Fruit fly (Drosophila melanogaster) whole organism, embryonic: ENCODE measurements around the gene CG9166.

Source experiments
- Asciz ChIP-seq: fragments of 200-800 bp; sonication (Bioruptor generic); optimal IDR thresholded peaks from 2 replicates; lab custom pipeline; 2017; ENCODE audit warnings: missing biosample characterization, mild to moderate bottlenecking, missing genetic modification characterization, missing genetic modification reagents
- Bteb2 ChIP-seq: fragments of 200-800 bp; sonication (Bioruptor generic); optimal IDR thresholded peaks from 2 replicates; lab custom pipeline; 2016; ENCODE audit warnings: missing biosample characterization, missing genetic modification characterization
- CG10209 ChIP-seq: fragments of 200-800 bp; sonication (Bioruptor generic); optimal IDR thresholded peaks from 3 replicates; lab custom pipeline; 2017; ENCODE audit warnings: missing biosample characterization, mild to moderate bottlenecking, missing genetic modification characterization, missing genetic modification reagents
- CG10366 ChIP-seq: fragments of 200-800 bp; sonication (Bioruptor generic); IDR thresholded peaks from 2 replicates; pipeline ENCODE4 v1.3.6; 2022; ENCODE audit warnings: missing biosample characterization, missing genetic modification characterization
- CG10543 ChIP-seq: fragments of 200-800 bp; sonication (Bioruptor generic); optimal IDR thresholded peaks from 3 replicates; lab custom pipeline; 2017; ENCODE audit warnings: missing biosample characterization, mild to moderate bottlenecking, missing genetic modification characterization, moderate library complexity
- CG11093 ChIP-seq: fragments of 200-800 bp; sonication (Bioruptor generic); IDR thresholded peaks from 3 replicates; pipeline ENCODE4 v1.3.6; 2022; ENCODE audit warnings: missing biosample characterization, missing genetic modification characterization
- CG12299 ChIP-seq: fragments of 200-800 bp; sonication (Bioruptor generic); optimal IDR thresholded peaks from 2 replicates; lab custom pipeline; 2018; ENCODE audit warnings: missing biosample characterization, mild to moderate bottlenecking, missing genetic modification characterization
- CG12942 ChIP-seq: fragments of 200-800 bp; sonication (Bioruptor generic); optimal IDR thresholded peaks from 3 replicates; lab custom pipeline; 2016; ENCODE audit warnings: missing biosample characterization, missing genetic modification characterization
- CG15514 ChIP-seq: fragments of 200-800 bp; sonication (Bioruptor generic); optimal IDR thresholded peaks from 3 replicates; lab custom pipeline; 2017; ENCODE audit warnings: missing biosample characterization, missing genetic modification characterization, mild to moderate bottlenecking, moderate library complexity, missing genetic modification reagents
- CG15696 ChIP-seq: fragments of 200-800 bp; sonication (Bioruptor generic); optimal IDR thresholded peaks from 2 replicates; lab custom pipeline; 2019; ENCODE audit warnings: missing biosample characterization, mild to moderate bottlenecking, missing genetic modification characterization, moderate library complexity
- CG1602 ChIP-seq: fragments of 200-800 bp; sonication (Bioruptor generic); optimal IDR thresholded peaks from 3 replicates; lab custom pipeline; 2016; ENCODE audit warnings: missing biosample characterization, missing genetic modification characterization
- CG32767 ChIP-seq: fragments of 200-800 bp; sonication (Bioruptor generic); IDR thresholded peaks from 2 replicates; pipeline ENCODE4 v1.3.6; 2022; ENCODE audit warnings: missing biosample characterization, missing genetic modification characterization
- CG34376 ChIP-seq: fragments of 200-800 bp; sonication (Bioruptor generic); optimal IDR thresholded peaks from 2 replicates; lab custom pipeline; 2018; ENCODE audit warnings: missing biosample characterization, mild to moderate bottlenecking, missing genetic modification characterization
- CG3838 ChIP-seq: fragments of 200-800 bp; sonication (Bioruptor generic); optimal IDR thresholded peaks from 3 replicates; lab custom pipeline; 2016; ENCODE audit warnings: missing biosample characterization, missing genetic modification characterization
- CG42726 ChIP-seq: fragments of 200-800 bp; sonication (Bioruptor generic); IDR thresholded peaks from 2 replicates; pipeline ENCODE4 v1.3.6; 2022; ENCODE audit warnings: missing biosample characterization, missing genetic modification characterization; ENCODE audit not compliant: partially characterized antibody
- CG4707 ChIP-seq: fragments of 200-800 bp; sonication (Bioruptor generic); optimal IDR thresholded peaks from 2 replicates; lab custom pipeline; 2018; ENCODE audit warnings: missing biosample characterization, mild to moderate bottlenecking, missing genetic modification characterization, moderate library complexity
- CG5245 ChIP-seq: fragments of 200-800 bp; sonication (Bioruptor generic); optimal IDR thresholded peaks from 3 replicates; lab custom pipeline; 2016; ENCODE audit warnings: missing biosample characterization, missing genetic modification characterization
- CG9437 ChIP-seq: fragments of 200-800 bp; sonication (Bioruptor generic); optimal IDR thresholded peaks from 2 replicates; lab custom pipeline; 2018; ENCODE audit warnings: missing biosample characterization, mild to moderate bottlenecking, missing genetic modification characterization
- CrebB ChIP-seq: fragments of 200-800 bp; sonication (Bioruptor generic); optimal IDR thresholded peaks from 3 replicates; lab custom pipeline; 2018; ENCODE audit warnings: missing biosample characterization, mild to moderate bottlenecking, missing genetic modification characterization
- Dip2 ChIP-seq: fragments of 200-800 bp; sonication (Bioruptor generic); IDR thresholded peaks from 2 replicates; pipeline ENCODE4 v1.3.6; 2022; ENCODE audit warnings: missing biosample characterization, missing genetic modification characterization
- ERR ChIP-seq: fragments of 200-800 bp; sonication (Bioruptor generic); optimal IDR thresholded peaks from 2 replicates; lab custom pipeline; 2016; ENCODE audit warnings: missing biosample characterization, missing genetic modification characterization
- Fer1 ChIP-seq: fragments of 200-800 bp; sonication (Bioruptor generic); optimal IDR thresholded peaks from 2 replicates; lab custom pipeline; 2017; ENCODE audit warnings: missing biosample characterization, mild to moderate bottlenecking, missing genetic modification characterization
- HLH4C ChIP-seq: fragments of 200-800 bp; sonication (Bioruptor generic); IDR thresholded peaks from 3 replicates; pipeline ENCODE4 v1.3.6; 2022; ENCODE audit warnings: missing biosample characterization, missing genetic modification characterization; ENCODE audit not compliant: partially characterized antibody
- HLHmδ ChIP-seq: fragments of 200-800 bp; sonication (Bioruptor generic); optimal IDR thresholded peaks from 2 replicates; lab custom pipeline; 2018; ENCODE audit warnings: missing biosample characterization, mild to moderate bottlenecking, missing genetic modification characterization, moderate library complexity
- Hr78 ChIP-seq, 2 experiments: fragments of 200-800 bp in 1 of 2; fragments of >200 bp in 1 of 2; sonication (Bioruptor generic) in 1 of 2; optimal IDR thresholded peaks; 2 replicates each; lab custom pipeline; 2017 to 2019; ENCODE audit warnings: missing biosample characterization in 2 of 2, missing genetic modification characterization in 2 of 2, mild to moderate bottlenecking in 1 of 2, moderate library complexity in 1 of 2
- Kr ChIP-seq: fragments of 200-800 bp; sonication (Bioruptor generic); optimal IDR thresholded peaks from 2 replicates; lab custom pipeline; 2017; ENCODE audit warnings: missing biosample characterization, mild to moderate bottlenecking, missing genetic modification characterization
- Nf-YB ChIP-seq: fragments of 200-800 bp; sonication (Bioruptor generic); optimal IDR thresholded peaks from 3 replicates; lab custom pipeline; 2019; ENCODE audit warnings: missing biosample characterization, mild to moderate bottlenecking, missing genetic modification characterization, moderate library complexity
- Optix ChIP-seq: fragments of 200-800 bp; sonication (Bioruptor generic); IDR thresholded peaks from 3 replicates; pipeline ENCODE4 v1.3.6; 2022; ENCODE audit warnings: missing biosample characterization, missing genetic modification characterization
- Sox102F ChIP-seq: fragments of 200-800 bp; sonication (Bioruptor generic); optimal IDR thresholded peaks from 2 replicates; lab custom pipeline; 2018; ENCODE audit warnings: missing biosample characterization, mild to moderate bottlenecking, missing genetic modification characterization, moderate library complexity
- Usf ChIP-seq: fragments of 200-800 bp; sonication (Bioruptor generic); optimal IDR thresholded peaks from 2 replicates; lab custom pipeline; 2017; ENCODE audit warnings: missing genotype, missing biosample characterization, missing genetic modification characterization
- ac ChIP-seq: fragments of 200-800 bp; sonication (Bioruptor generic); optimal IDR thresholded peaks from 3 replicates; lab custom pipeline; 2017; ENCODE audit warnings: missing biosample characterization, mild to moderate bottlenecking, missing genetic modification characterization
- btn ChIP-seq: fragments of 200-800 bp; sonication (Bioruptor generic); optimal IDR thresholded peaks from 2 replicates; lab custom pipeline; 2016; ENCODE audit warnings: missing biosample characterization, missing genetic modification characterization
- cas ChIP-seq: fragments of 200-800 bp; sonication (Bioruptor generic); IDR thresholded peaks from 2 replicates; pipeline ENCODE4 v1.3.6; 2022; ENCODE audit warnings: missing biosample characterization, missing genetic modification characterization
- da ChIP-seq: fragments of 200-800 bp; sonication (Bioruptor generic); optimal IDR thresholded peaks from 2 replicates; lab custom pipeline; 2016; ENCODE audit warnings: missing biosample characterization, missing genetic modification characterization
- dimm ChIP-seq: fragments of 200-800 bp; sonication (Bioruptor generic); IDR thresholded peaks from 2 replicates; pipeline ENCODE4 v1.3.6; 2022; ENCODE audit warnings: missing biosample characterization, missing genetic modification characterization
- en ChIP-seq: fragments of 200-800 bp; sonication (Bioruptor generic); optimal IDR thresholded peaks from 2 replicates; lab custom pipeline; 2016; ENCODE audit warnings: missing biosample characterization, missing genetic modification characterization
- fd96Cb ChIP-seq: fragments of 200-800 bp; sonication (Bioruptor generic); optimal IDR thresholded peaks from 2 replicates; lab custom pipeline; 2018; ENCODE audit warnings: missing biosample characterization, mild to moderate bottlenecking, missing genetic modification characterization, moderate library complexity
- gem ChIP-seq: fragments of 200-800 bp; sonication (Bioruptor generic); optimal IDR thresholded peaks from 2 replicates; lab custom pipeline; 2019; ENCODE audit warnings: missing biosample characterization, mild to moderate bottlenecking, missing genetic modification characterization, moderate library complexity
- hkb ChIP-seq, 2 experiments: fragments of 200-800 bp in 1 of 2; fragments of >200 bp in 1 of 2; sonication (Bioruptor generic) in 1 of 2; IDR thresholded peaks in 1 of 2; optimal IDR thresholded peaks in 1 of 2; 2 replicates each; pipeline versions ENCODE4 v1.3.6 to Lab custom; 2017 to 2022; ENCODE audit warnings: missing biosample characterization in 1 of 2, missing genetic modification characterization in 1 of 2
- inv ChIP-seq: fragments of 200-800 bp; sonication (Bioruptor generic); IDR thresholded peaks from 2 replicates; pipeline ENCODE4 v1.3.6; 2022; ENCODE audit warnings: missing biosample characterization, missing genetic modification characterization; ENCODE audit not compliant: partially characterized antibody
- kni ChIP-seq: fragments of 200-800 bp; sonication (Bioruptor generic); optimal IDR thresholded peaks from 3 replicates; lab custom pipeline; 2017; ENCODE audit warnings: mild to moderate bottlenecking, missing biosample characterization, missing genetic modification reagents, missing genetic modification characterization
- maf-S ChIP-seq: fragments of 200-800 bp; sonication (Bioruptor generic); optimal IDR thresholded peaks from 2 replicates; lab custom pipeline; 2016; ENCODE audit warnings: missing biosample characterization, missing genetic modification characterization
- nom ChIP-seq: fragments of 200-800 bp; sonication (Bioruptor generic); optimal IDR thresholded peaks from 2 replicates; lab custom pipeline; 2017; ENCODE audit warnings: missing biosample characterization, missing genetic modification characterization, mild to moderate bottlenecking, moderate library complexity, missing genetic modification reagents
- p53 ChIP-seq: fragments of 200-800 bp; sonication (Bioruptor generic); optimal IDR thresholded peaks from 2 replicates; lab custom pipeline; 2016; ENCODE audit warnings: missing biosample characterization, missing genetic modification characterization
- pfk ChIP-seq: fragments of 200-800 bp; sonication (Bioruptor generic); optimal IDR thresholded peaks from 2 replicates; lab custom pipeline; 2018; ENCODE audit warnings: missing biosample characterization, mild to moderate bottlenecking, missing genetic modification characterization, moderate library complexity
- pum ChIP-seq: fragments of 200-800 bp; sonication (Bioruptor generic); optimal IDR thresholded peaks from 2 replicates; lab custom pipeline; 2016; ENCODE audit warnings: missing biosample characterization, missing genetic modification characterization
- sr ChIP-seq: fragments of 200-800 bp; sonication (Bioruptor generic); IDR thresholded peaks from 3 replicates; pipeline ENCODE4 v1.3.6; 2022; ENCODE audit warnings: missing biosample characterization, missing genetic modification characterization
- stwl ChIP-seq: fragments of 200-800 bp; sonication (Bioruptor generic); optimal IDR thresholded peaks from 3 replicates; lab custom pipeline; 2018; ENCODE audit warnings: missing biosample characterization, mild to moderate bottlenecking, missing genetic modification characterization, moderate library complexity
- trh ChIP-seq: fragments of 200-800 bp; sonication (Bioruptor generic); optimal IDR thresholded peaks from 2 replicates; lab custom pipeline; 2016; ENCODE audit warnings: missing biosample characterization, missing genetic modification characterization
- twi ChIP-seq: fragments of 200-800 bp; optimal IDR thresholded peaks from 2 replicates; lab custom pipeline; 2019; ENCODE audit warnings: missing biosample characterization, mild to moderate bottlenecking, missing genetic modification characterization, moderate library complexity

Gene CG9166

dm6 chr3L:1335428-1335764, 15.5 kb upstream of the CG9166 start (continued):
- TF ChIP-seq CG10209 (GFP tag; lab: Kevin White, UChicago) = peak; percentile 35
- no peak for TF ChIP-seq CG1602 (GFP tag; lab: Kevin White, UChicago)
- no peak for TF ChIP-seq CG32767
- peak; percentile 66 for TF ChIP-seq Fer1 (GFP tag; lab: Kevin White, UChicago)
- TF ChIP-seq CG5245 (GFP tag; lab: Kevin White, UChicago) = peak; percentile 35
- TF ChIP-seq trh (GFP tag; lab: Kevin White, UChicago) = no peak
- no peak for TF ChIP-seq CG3838 (GFP tag; lab: Kevin White, UChicago)
- TF ChIP-seq Bteb2 = no peak
- peak; percentile 53 for TF ChIP-seq gem
- TF ChIP-seq CG15696 = no peak
- no peak for TF ChIP-seq CG12942 (GFP tag; lab: Kevin White, UChicago)
- TF ChIP-seq CG4707 (GFP tag; lab: Kevin White, UChicago) = no peak
- TF ChIP-seq Dip2 (GFP tag; lab: Robert Waterston, UW) = no peak
- TF ChIP-seq pum (GFP tag; lab: Kevin White, UChicago) = peak; percentile 6
- no peak for TF ChIP-seq CG9437
- TF ChIP-seq btn (GFP tag; lab: Kevin White, UChicago) = no peak
- TF ChIP-seq kni = no peak
- TF ChIP-seq nom = no peak
- TF ChIP-seq maf-S (GFP tag; lab: Kevin White, UChicago) = no peak
- TF ChIP-seq cas (GFP tag; lab: Robert Waterston, UW) = no peak
- peak; percentile 29; the same call in 1 of the 2 replicates for TF ChIP-seq dimm (GFP tag; lab: Robert Waterston, UW)
- no peak for TF ChIP-seq en (GFP tag; lab: Kevin White, UChicago)
- peak; percentile 19 for TF ChIP-seq Sox102F (GFP tag; lab: Kevin White, UChicago)
- TF ChIP-seq Optix = no peak
- TF ChIP-seq Usf (GFP tag; lab: Kevin White, UChicago) = no peak
- no peak for TF ChIP-seq CG34376 (GFP tag; lab: Kevin White, UChicago)
- TF ChIP-seq CG10543 (GFP tag; lab: Kevin White, UChicago) = no peak
- no peak for TF ChIP-seq Nf-YB (GFP tag; lab: Kevin White, UChicago)
- TF ChIP-seq CrebB = no peak
- TF ChIP-seq stwl = no peak
- TF ChIP-seq CG42726 (GFP tag; lab: Robert Waterston, UW) = no peak
- no peak for TF ChIP-seq twi (tag; lab: Kevin White, UChicago)
- TF ChIP-seq fd96Cb (tag; lab: Kevin White, UChicago) = no peak
- no peak for TF ChIP-seq p53 (GFP tag; lab: Kevin White, UChicago)
- TF ChIP-seq sr = no peak
- TF ChIP-seq Asciz (GFP tag; lab: Kevin White, UChicago) = no peak
- peak; percentile 74 for TF ChIP-seq CG10366 (GFP tag; lab: Robert Waterston, UW)
- no peak for TF ChIP-seq HLH4C (GFP tag; lab: Robert Waterston, UW)
- TF ChIP-seq HLHmδ (GFP tag; lab: Kevin White, UChicago) = no peak
- TF ChIP-seq Hr78 (GFP tag; optimal IDR thresholded peaks at IDR 0.05; lab: Kevin White, UChicago) = no peak
- 0 out of 3 replicates have a peak, but pooled peaks have one; percentile 25 for TF ChIP-seq CG11093 (GFP tag; lab: Robert Waterston, UW)
- TF ChIP-seq CG12299 = no peak
- no peak for TF ChIP-seq pfk
- no peak for TF ChIP-seq hkb (optimal IDR thresholded peaks at IDR 0.05; lab: Kevin White, UChicago)
- TF ChIP-seq hkb (GFP tag; IDR thresholded peaks at IDR 0.05; lab: Robert Waterston, UW) = peak; percentile 73
- TF ChIP-seq Kr (GFP tag; lab: Kevin White, UChicago) = no peak
- TF ChIP-seq ac = no peak
- TF ChIP-seq CG15514 (GFP tag; lab: Kevin White, UChicago) = peak; percentile 40
- TF ChIP-seq ERR (GFP tag; lab: Kevin White, UChicago) = no peak
- TF ChIP-seq inv (GFP tag; lab: Robert Waterston, UW) = no peak
- no peak for TF ChIP-seq da (GFP tag; lab: Kevin White, UChicago)
